Worm (Caenorhabditis elegans) whole organism, L1 larva: ENCODE results near the gene F11A5.15.

ENCODE experiments used
- blmp-1 ChIP-seq: fragments of 150-350 bp; optimal IDR thresholded peaks from 2 replicates; lab custom pipeline; 2014; ENCODE audit warnings: missing biosample characterization, missing genetic modification characterization
- lin-15B ChIP-seq: fragments of 150-350 bp; sonication (generic microtip); optimal IDR thresholded peaks from 3 replicates; lab custom pipeline; 2014; ENCODE audit warnings: missing biosample characterization, missing genetic modification characterization

- TF ChIP-seq lin-15B (tag; lab: Kevin White, UChicago) (no peak), blmp-1 (tag; lab: Kevin White, UChicago) (no peak)
These were observed 17.2 kb upstream of the F11A5.15 start, which contains the start of gene srh-98 for ce11 chrV:16235647-16236046.
